Fruit fly (Drosophila melanogaster) whole organism, embryonic: ENCODE data around the gene Pfas.
A peak's percentile ranks its signal among the peaks of the same experiment; 100 is the strongest.

Experiments
- Atf6 ChIP-seq: fragments of 200-800 bp; sonication (Bioruptor generic); IDR thresholded peaks from 2 replicates; pipeline ENCODE4 v1.3.6; 2022; ENCODE audit warnings: missing biosample characterization, missing genetic modification characterization
- Blimp-1 ChIP-seq: fragments of 200-800 bp; sonication (Bioruptor generic); optimal IDR thresholded peaks from 3 replicates; lab custom pipeline; 2018; ENCODE audit warnings: missing biosample characterization, missing genetic modification characterization, mild to moderate bottlenecking, moderate library complexity, missing genetic modification reagents
- CG10147 ChIP-seq: fragments of 200-800 bp; sonication (Bioruptor generic); optimal IDR thresholded peaks from 2 replicates; lab custom pipeline; 2019; ENCODE audit warnings: missing biosample characterization, mild to moderate bottlenecking, missing genetic modification characterization, moderate library complexity
- CG10267 ChIP-seq: fragments of 200-800 bp; sonication (Bioruptor generic); optimal IDR thresholded peaks from 2 replicates; lab custom pipeline; 2018; ENCODE audit warnings: missing biosample characterization, mild to moderate bottlenecking, missing genetic modification characterization, moderate library complexity
- CG11247 ChIP-seq: fragments of 200-800 bp; sonication (Bioruptor generic); IDR thresholded peaks from 2 replicates; pipeline ENCODE4 v1.3.6; 2022; ENCODE audit warnings: missing biosample characterization, missing genetic modification characterization
- CG12104 ChIP-seq: fragments of 200-800 bp; sonication (Bioruptor generic); optimal IDR thresholded peaks from 3 replicates; lab custom pipeline; 2016; ENCODE audit warnings: missing biosample characterization, missing genetic modification characterization
- CG13287 ChIP-seq: fragments of 200-800 bp; sonication (Bioruptor generic); IDR thresholded peaks from 2 replicates; pipeline ENCODE4 v1.3.6; 2022; ENCODE audit warnings: missing biosample characterization, missing genetic modification characterization; ENCODE audit not compliant: partially characterized antibody
- CG14050 ChIP-seq: fragments of 200-800 bp; sonication (Bioruptor generic); IDR thresholded peaks from 3 replicates; pipeline ENCODE4 v1.3.6; 2022; ENCODE audit warnings: missing biosample characterization, missing genetic modification characterization
- CG15269 ChIP-seq: fragments of 200-800 bp; sonication (Bioruptor generic); optimal IDR thresholded peaks from 2 replicates; lab custom pipeline; 2018; ENCODE audit warnings: missing biosample characterization, mild to moderate bottlenecking, missing genetic modification characterization, moderate library complexity
- CG15601 ChIP-seq: fragments of 200-800 bp; sonication (Bioruptor generic); optimal IDR thresholded peaks from 3 replicates; lab custom pipeline; 2019; ENCODE audit warnings: missing biosample characterization, mild to moderate bottlenecking, missing genetic modification characterization, moderate library complexity
- CG16779 ChIP-seq: fragments of 200-800 bp; sonication (Bioruptor generic); IDR thresholded peaks from 2 replicates; pipeline ENCODE4 v1.3.6; 2022; ENCODE audit warnings: missing biosample characterization, missing genetic modification characterization
- CG17568 ChIP-seq: fragments of 200-800 bp; sonication (Bioruptor generic); optimal IDR thresholded peaks from 2 replicates; lab custom pipeline; 2018; ENCODE audit warnings: missing biosample characterization, mild to moderate bottlenecking, missing genetic modification characterization, moderate library complexity
- CG18619 ChIP-seq: fragments of 200-800 bp; sonication (Bioruptor generic); optimal IDR thresholded peaks from 3 replicates; lab custom pipeline; 2017; ENCODE audit warnings: missing biosample characterization, mild to moderate bottlenecking, missing genetic modification characterization
- CG32532 ChIP-seq: fragments of 200-800 bp; sonication (Bioruptor generic); IDR thresholded peaks from 2 replicates; pipeline ENCODE4 v1.3.6; 2022; ENCODE audit warnings: missing biosample characterization, missing genetic modification characterization
- CG3281 ChIP-seq: fragments of 200-800 bp; sonication (Bioruptor generic); optimal IDR thresholded peaks from 3 replicates; lab custom pipeline; 2017; ENCODE audit warnings: missing biosample characterization, mild to moderate bottlenecking, missing genetic modification characterization
- CG4404 ChIP-seq: fragments of 200-800 bp; sonication (Bioruptor generic); IDR thresholded peaks from 2 replicates; pipeline ENCODE4 v1.3.6; 2022; ENCODE audit warnings: missing biosample characterization, missing genetic modification characterization
- CG6791 ChIP-seq: fragments of 200-800 bp; sonication (Bioruptor generic); IDR thresholded peaks from 3 replicates; pipeline ENCODE4 v1.3.6; 2022; ENCODE audit warnings: missing biosample characterization, missing genetic modification characterization; ENCODE audit not compliant: partially characterized antibody
- CG6813 ChIP-seq: fragments of 200-800 bp; sonication (Bioruptor generic); optimal IDR thresholded peaks from 2 replicates; lab custom pipeline; 2017; ENCODE audit warnings: missing biosample characterization, missing genetic modification characterization, mild to moderate bottlenecking, moderate library complexity, missing genetic modification reagents
- CG7928 ChIP-seq: fragments of 200-800 bp; sonication (Bioruptor generic); optimal IDR thresholded peaks from 2 replicates; lab custom pipeline; 2017; ENCODE audit warnings: missing biosample characterization, mild to moderate bottlenecking, missing genetic modification characterization
- CG8089 ChIP-seq: fragments of 200-800 bp; sonication (Bioruptor generic); optimal IDR thresholded peaks from 3 replicates; lab custom pipeline; 2016; ENCODE audit warnings: missing biosample characterization, missing genetic modification characterization
- CG8290 ChIP-seq, 3 experiments: fragments of 200-800 bp; sonication (Bioruptor generic); optimal IDR thresholded peaks; 2 replicates each; lab custom pipeline; 2016 to 2019; ENCODE audit warnings: missing biosample characterization in 3 of 3, missing genetic modification characterization in 3 of 3, mild to moderate bottlenecking in 2 of 3, moderate library complexity in 1 of 3
- CG8388 ChIP-seq: fragments of 200-800 bp; sonication (Bioruptor generic); optimal IDR thresholded peaks from 2 replicates; lab custom pipeline; 2019; ENCODE audit warnings: missing biosample characterization, mild to moderate bottlenecking, missing genetic modification characterization, moderate library complexity
- CG9932 ChIP-seq: fragments of 200-800 bp; sonication (Bioruptor generic); IDR thresholded peaks from 2 replicates; pipeline ENCODE4 v1.3.6; 2022; ENCODE audit warnings: missing biosample characterization, missing genetic modification characterization
- Chrac-16 ChIP-seq: fragments of 200-800 bp; sonication (Bioruptor generic); optimal IDR thresholded peaks from 3 replicates; lab custom pipeline; 2016; ENCODE audit warnings: missing biosample characterization, missing genetic modification characterization
- CkIIα-i1 ChIP-seq: fragments of 200-800 bp; sonication (Bioruptor generic); IDR thresholded peaks from 2 replicates; pipeline ENCODE4 v1.3.6; 2022; ENCODE audit warnings: missing biosample characterization, missing genetic modification characterization
- D19B ChIP-seq: fragments of 200-800 bp; sonication (Bioruptor generic); optimal IDR thresholded peaks from 2 replicates; lab custom pipeline; 2017; ENCODE audit warnings: missing biosample characterization, mild to moderate bottlenecking, missing genetic modification characterization
- Deaf1 ChIP-seq: fragments of 200-800 bp; optimal IDR thresholded peaks from 3 replicates; lab custom pipeline; 2019; ENCODE audit warnings: missing biosample characterization, mild to moderate bottlenecking, missing genetic modification characterization, moderate library complexity
- Ets65A ChIP-seq: fragments of 200-800 bp; sonication (Bioruptor generic); peaks from one replicate; lab custom pipeline; 2016; ENCODE audit warnings: missing biosample characterization, missing genetic modification characterization
- Ets97D ChIP-seq: fragments of 200-800 bp; sonication (Bioruptor generic); optimal IDR thresholded peaks from 3 replicates; lab custom pipeline; 2016; ENCODE audit warnings: missing biosample characterization, missing genetic modification characterization
- H2.0 ChIP-seq: fragments of 200-800 bp; sonication (Bioruptor generic); IDR thresholded peaks from 2 replicates; pipeline ENCODE4 v1.3.6; 2022; ENCODE audit warnings: missing biosample characterization, missing genetic modification characterization
- Hand ChIP-seq: fragments of 200-800 bp; sonication (Bioruptor generic); optimal IDR thresholded peaks from 2 replicates; lab custom pipeline; 2017; ENCODE audit warnings: mild to moderate bottlenecking, missing biosample characterization, missing genetic modification reagents, missing genetic modification characterization
- Hr51 ChIP-seq, 2 experiments: fragments of 200-800 bp; sonication (Bioruptor generic); optimal IDR thresholded peaks; 2 replicates in 1 of 2; 3 replicates in 1 of 2; lab custom pipeline; 2016 to 2018; ENCODE audit warnings: missing biosample characterization in 2 of 2, missing genetic modification characterization in 2 of 2, mild to moderate bottlenecking in 1 of 2, moderate library complexity in 1 of 2
- Kr ChIP-seq: fragments of 200-800 bp; sonication (Bioruptor generic); optimal IDR thresholded peaks from 2 replicates; lab custom pipeline; 2017; ENCODE audit warnings: missing biosample characterization, mild to moderate bottlenecking, missing genetic modification characterization
- Med ChIP-seq: fragments of 200-800 bp; sonication (Bioruptor generic); peaks from one replicate; lab custom pipeline; 2016; ENCODE audit warnings: missing biosample characterization, missing genetic modification characterization, mild to moderate bottlenecking, inconsistent platforms, moderate library complexity
- NC2β ChIP-seq: fragments of 200-800 bp; sonication (Bioruptor generic); optimal IDR thresholded peaks from 2 replicates; lab custom pipeline; 2016; ENCODE audit warnings: missing biosample characterization, missing genetic modification characterization
- Xbp1 ChIP-seq: fragments of 200-800 bp; sonication (Bioruptor generic); optimal IDR thresholded peaks from 3 replicates; lab custom pipeline; 2016; ENCODE audit warnings: missing biosample characterization, mild to moderate bottlenecking, missing genetic modification characterization
- Xrp1 ChIP-seq: fragments of 200-800 bp; sonication (Bioruptor generic); IDR thresholded peaks from 2 replicates; pipeline ENCODE4 v1.3.6; 2022; ENCODE audit warnings: missing biosample characterization, missing genetic modification characterization
- chn ChIP-seq: fragments of 200-800 bp; sonication (Bioruptor generic); optimal IDR thresholded peaks from 2 replicates; lab custom pipeline; 2016; ENCODE audit warnings: missing biosample characterization, missing genetic modification characterization
- crc ChIP-seq: fragments of 200-800 bp; sonication (Bioruptor generic); optimal IDR thresholded peaks from 2 replicates; lab custom pipeline; 2016; ENCODE audit warnings: missing biosample characterization, missing genetic modification characterization
- cwo ChIP-seq: fragments of 200-800 bp; sonication (Bioruptor generic); optimal IDR thresholded peaks from 3 replicates; lab custom pipeline; 2017; ENCODE audit warnings: missing biosample characterization, missing genetic modification characterization, mild to moderate bottlenecking, moderate library complexity, missing genetic modification reagents
- ems ChIP-seq: fragments of 200-800 bp; sonication (Bioruptor generic); optimal IDR thresholded peaks from 3 replicates; lab custom pipeline; 2016; ENCODE audit warnings: missing biosample characterization, missing genetic modification characterization
- fd3F ChIP-seq: fragments of 200-800 bp; sonication (Bioruptor generic); optimal IDR thresholded peaks from 2 replicates; lab custom pipeline; 2018; ENCODE audit warnings: missing biosample characterization, mild to moderate bottlenecking, missing genetic modification characterization, moderate library complexity
- ind ChIP-seq: fragments of 200-800 bp; sonication (Bioruptor generic); optimal IDR thresholded peaks from 3 replicates; lab custom pipeline; 2016; ENCODE audit warnings: missing biosample characterization, missing genetic modification characterization
- jigr1 ChIP-seq: fragments of 200-800 bp; sonication (Bioruptor generic); IDR thresholded peaks from 3 replicates; pipeline ENCODE4 v1.3.6; 2022; ENCODE audit warnings: missing biosample characterization, missing genetic modification characterization
- lola ChIP-seq, 3 experiments: fragments of >200 bp in 2 of 3; fragments of 200-800 bp in 1 of 3; sonication (Bioruptor generic) in 1 of 3; optimal IDR thresholded peaks; 2 replicates each; lab custom pipeline; 2017 to 2019; ENCODE audit warnings: missing biosample characterization in 3 of 3, missing genetic modification characterization in 3 of 3, mild to moderate bottlenecking in 1 of 3, moderate library complexity in 1 of 3
- sisA ChIP-seq: fragments of 200-800 bp; sonication (Bioruptor generic); IDR thresholded peaks from 2 replicates; pipeline ENCODE4 v1.3.6; 2022; ENCODE audit warnings: missing biosample characterization, missing genetic modification characterization
- tap ChIP-seq: fragments of 200-800 bp; optimal IDR thresholded peaks from 3 replicates; lab custom pipeline; 2019; ENCODE audit warnings: missing biosample characterization, mild to moderate bottlenecking, missing genetic modification characterization, moderate library complexity
- vfl ChIP-seq: fragments of 200-800 bp; sonication (Bioruptor generic); optimal IDR thresholded peaks from 2 replicates; lab custom pipeline; 2016; ENCODE audit warnings: missing biosample characterization, missing genetic modification characterization
- zfh1 ChIP-seq: fragments of 200-800 bp; sonication (Bioruptor generic); IDR thresholded peaks from 3 replicates; pipeline ENCODE4 v1.3.6; 2022; ENCODE audit warnings: missing biosample characterization, missing genetic modification characterization

The Pfas gene

dm6 chr2L:6047528-6048160, 1.8 kb upstream of the Pfas start, which contains the start of gene IPIP (continued):
- TF ChIP-seq CG7928 (no peak), zfh1 (GFP tag; lab: Robert Waterston, UW) (peak; percentile 54; the same call in 2 of the 3 replicates), Ets65A (GFP tag; lab: Kevin White, UChicago) (peak; percentile 95), crc (no peak), Ets97D (GFP tag; lab: Kevin White, UChicago) (peak; percentile 27), Kr (GFP tag; lab: Kevin White, UChicago) (no peak), tap (tag; lab: Kevin White, UChicago) (no peak), H2.0 (GFP tag; lab: Robert Waterston, UW) (no peak), Atf6 (GFP tag; lab: Robert Waterston, UW) (no peak), cwo (GFP tag; lab: Kevin White, UChicago) (peak; percentile 2), CG16779 (0 out of 2 replicates have a peak, but pooled peaks have one; percentile 50), CG12104 (no peak), CG15269 (tag; lab: Kevin White, UChicago) (no peak), CG11247 (GFP tag; lab: Robert Waterston, UW) (peak; percentile 44; the same call in 1 of the 2 replicates), fd3F (no peak), CG8089 (GFP tag; lab: Kevin White, UChicago) (no peak), CG8388 (GFP tag; lab: Kevin White, UChicago) (no peak), CG32532 (GFP tag; lab: Robert Waterston, UW) (peak; percentile 67), CG9932 (GFP tag; lab: Robert Waterston, UW) (peak; percentile 79), CG18619 (GFP tag; lab: Kevin White, UChicago) (peak; percentile 4), D19B (GFP tag; lab: Kevin White, UChicago) (no peak), lola (GFP tag; optimal IDR thresholded peaks at IDR 0.05; lab: Kevin White, UChicago) (no peak), CG17568 (no peak), jigr1 (no peak; the same call in 2 of the 3 replicates), Hand (no peak), Hr51 (GFP tag; optimal IDR thresholded peaks at IDR 0.05; lab: Kevin White, UChicago) (no peak), ind (peak; percentile 12), CG6791 (GFP tag; lab: Robert Waterston, UW) (peak; percentile 87), CG4404 (no peak), CG13287 (GFP tag; lab: Robert Waterston, UW) (peak; percentile 83), CG14050 (GFP tag; lab: Robert Waterston, UW) (peak; percentile 17; the same call in 1 of the 3 replicates), CG10267 (tag; lab: Kevin White, UChicago) (peak; percentile 13), Med (GFP tag; lab: Kevin White, UChicago) (peak; percentile 91), CkIIα-i1 (GFP tag; lab: Robert Waterston, UW) (no peak), Blimp-1 (GFP tag; lab: Kevin White, UChicago) (peak; percentile 19), Xrp1 (no peak), chn (GFP tag; lab: Kevin White, UChicago) (peak; percentile 62), sisA (GFP tag; lab: Robert Waterston, UW) (0 out of 2 replicates have a peak, but pooled peaks have one; percentile 4), CG8290 (GFP tag; optimal IDR thresholded peaks at IDR 0.05; lab: Kevin White, UChicago) (no peak), CG8290 (tag; optimal IDR thresholded peaks at IDR 0.05; lab: Kevin White, UChicago) (peak in 1 of 2 experiments; percentile 66), CG15601 (tag; lab: Kevin White, UChicago) (no peak), Deaf1 (peak; percentile 68), CG6813 (GFP tag; lab: Kevin White, UChicago) (no peak), ems (no peak), CG10147 (no peak), vfl (GFP tag; lab: Kevin White, UChicago) (no peak), NC2β (GFP tag; lab: Kevin White, UChicago) (no peak), CG3281 (GFP tag; lab: Kevin White, UChicago) (peak; percentile 7), Chrac-16 (no peak), Xbp1 (GFP tag; lab: Kevin White, UChicago) (peak; percentile 47)
